Worm (Caenorhabditis elegans) whole organism, L1 larva: ENCODE results near the gene bet-2.

Experiments
- F16B12.6 ChIP-seq: fragments of 150-350 bp; optimal IDR thresholded peaks from 2 replicates; lab custom pipeline; 2014; ENCODE audit warnings: missing biosample characterization, missing genetic modification characterization
- aly-2 ChIP-seq: fragments of 150-350 bp; optimal IDR thresholded peaks from 2 replicates; lab custom pipeline; 2014; ENCODE audit warnings: missing biosample characterization, missing genetic modification characterization
- ama-1 ChIP-seq: fragments of 150-350 bp; optimal IDR thresholded peaks from 2 replicates; lab custom pipeline; 2014
- blmp-1 ChIP-seq: fragments of 150-350 bp; optimal IDR thresholded peaks from 2 replicates; lab custom pipeline; 2014; ENCODE audit warnings: missing biosample characterization, missing genetic modification characterization
- ceh-63 ChIP-seq: fragments of 200-800 bp; sonication (Bioruptor generic); optimal IDR thresholded peaks from 2 replicates; lab custom pipeline; 2018; ENCODE audit warnings: mild to moderate bottlenecking, missing genetic modification characterization, missing compliant biosample characterization
- ceh-90 ChIP-seq: sonication (generic microtip); optimal IDR thresholded peaks from 2 replicates; lab custom pipeline; 2016; ENCODE audit warnings: missing genetic modification characterization, missing compliant biosample characterization
- efl-1 ChIP-seq, 4 experiments: fragments of 150-350 bp; optimal IDR thresholded peaks in 3 of 4; peaks in 1 of 4; 1 replicate in 1 of 4; 2 replicates in 3 of 4; lab custom pipeline; 2014; ENCODE audit warnings: missing biosample characterization in 2 of 4, missing genetic modification characterization in 2 of 4, missing genetic modification reagents in 2 of 4
- efl-3 ChIP-seq: fragments of 200-800 bp; sonication (Bioruptor generic); optimal IDR thresholded peaks from 2 replicates; lab custom pipeline; 2018; ENCODE audit warnings: mild to moderate bottlenecking, missing genetic modification characterization, missing compliant biosample characterization
- egl-13 ChIP-seq: sonication (generic microtip); optimal IDR thresholded peaks from 2 replicates; lab custom pipeline; 2016; ENCODE audit warnings: missing genotype, missing genetic modification reagents, missing genetic modification characterization, missing compliant biosample characterization
- elt-2 ChIP-seq: sonication (generic microtip); optimal IDR thresholded peaks from 2 replicates; lab custom pipeline; 2016; ENCODE audit warnings: missing genetic modification characterization, mild to moderate bottlenecking, inconsistent platforms, missing compliant biosample characterization, missing genetic modification reagents
- elt-3 ChIP-seq, 6 experiments: fragments of 150-350 bp in 1 of 6; sonication (generic microtip); optimal IDR thresholded peaks; 2 replicates each; lab custom pipeline; 2017 to 2018; ENCODE audit warnings: missing biosample characterization in 6 of 6, missing genetic modification characterization in 6 of 6, inconsistent platforms in 1 of 6
- ets-5 ChIP-seq: fragments of 200-800 bp; sonication (Bioruptor generic); IDR thresholded peaks from 2 replicates; pipeline ENCODE4 v1.3.6; 2022; ENCODE audit warnings: missing genetic modification characterization, missing compliant biosample characterization
- fkh-10 ChIP-seq: sonication (generic microtip); optimal IDR thresholded peaks from 2 replicates; lab custom pipeline; 2017; ENCODE audit warnings: missing biosample characterization, missing genetic modification reagents, missing genetic modification characterization
- fkh-4 ChIP-seq: sonication (generic microtip); optimal IDR thresholded peaks from 2 replicates; lab custom pipeline; 2016; ENCODE audit warnings: missing compliant biosample characterization, missing genetic modification characterization, borderline replicate concordance
- fkh-8 ChIP-seq: sonication (generic microtip); optimal IDR thresholded peaks from 2 replicates; lab custom pipeline; 2016; ENCODE audit warnings: mild to moderate bottlenecking, missing genetic modification characterization, missing compliant biosample characterization
- fos-1 ChIP-seq: fragments of 150-350 bp; optimal IDR thresholded peaks from 2 replicates; lab custom pipeline; 2014; ENCODE audit warnings: missing biosample characterization, missing genetic modification characterization
- jun-1 ChIP-seq: fragments of 150-350 bp; optimal IDR thresholded peaks from 2 replicates; lab custom pipeline; 2014; ENCODE audit warnings: missing biosample characterization, missing genetic modification reagents, missing genetic modification characterization
- lin-13 ChIP-seq: fragments of 150-350 bp; optimal IDR thresholded peaks from 2 replicates; lab custom pipeline; 2014; ENCODE audit warnings: missing biosample characterization, missing genetic modification reagents, missing genetic modification characterization
- lin-14 ChIP-seq: fragments of 200-800 bp; sonication (Bioruptor generic); optimal IDR thresholded peaks from 2 replicates; lab custom pipeline; 2018; ENCODE audit warnings: mild to moderate bottlenecking, missing genetic modification characterization, moderate library complexity, missing compliant biosample characterization
- lin-15B ChIP-seq: fragments of 150-350 bp; sonication (generic microtip); optimal IDR thresholded peaks from 3 replicates; lab custom pipeline; 2014; ENCODE audit warnings: missing biosample characterization, missing genetic modification characterization
- lin-35 ChIP-seq, 2 experiments: fragments of 150-350 bp; optimal IDR thresholded peaks; 2 replicates each; lab custom pipeline; 2014; ENCODE audit warnings: missing biosample characterization in 2 of 2, missing genetic modification characterization in 2 of 2, missing genetic modification reagents in 2 of 2
- lir-3 ChIP-seq: sonication (generic microtip); optimal IDR thresholded peaks from 2 replicates; lab custom pipeline; 2016; ENCODE audit warnings: mild to moderate bottlenecking, missing genetic modification characterization, moderate library complexity, missing compliant biosample characterization; ENCODE audit not compliant: poor library complexity
- mab-9 ChIP-seq: fragments of 200-800 bp; sonication (Bioruptor generic); IDR thresholded peaks from 2 replicates; pipeline ENCODE4 v1.3.6; 2022; ENCODE audit warnings: missing genetic modification reagents, missing genetic modification characterization, missing compliant biosample characterization
- nhr-12 ChIP-seq: sonication (generic microtip); optimal IDR thresholded peaks from 2 replicates; lab custom pipeline; 2017; ENCODE audit warnings: missing biosample characterization, missing genetic modification characterization
- nhr-237 ChIP-seq: fragments of 150-350 bp; optimal IDR thresholded peaks from 2 replicates; lab custom pipeline; 2014; ENCODE audit warnings: missing biosample characterization, missing genetic modification characterization
- nhr-28 ChIP-seq: fragments of 150-350 bp; optimal IDR thresholded peaks from 2 replicates; lab custom pipeline; 2014; ENCODE audit warnings: missing biosample characterization, missing genetic modification characterization
- nhr-47 ChIP-seq: sonication (generic microtip); optimal IDR thresholded peaks from 2 replicates; lab custom pipeline; 2016; ENCODE audit warnings: mild to moderate bottlenecking, missing genetic modification characterization, moderate library complexity, missing compliant biosample characterization
- nhr-77 ChIP-seq: fragments of 150-350 bp; optimal IDR thresholded peaks from 2 replicates; lab custom pipeline; 2014; ENCODE audit warnings: missing biosample characterization, missing genetic modification characterization
- nhr-85 ChIP-seq: sonication (generic microtip); peaks from one replicate; lab custom pipeline; 2016; ENCODE audit warnings: missing genetic modification characterization, inconsistent platforms, missing compliant biosample characterization
- pax-3 ChIP-seq: fragments of 200-800 bp; sonication (Bioruptor generic); optimal IDR thresholded peaks from 2 replicates; lab custom pipeline; 2018; ENCODE audit warnings: mild to moderate bottlenecking, missing genetic modification characterization, moderate library complexity, missing compliant biosample characterization
- rnt-1 ChIP-seq: sonication (generic microtip); optimal IDR thresholded peaks from 2 replicates; lab custom pipeline; 2016; ENCODE audit warnings: mild to moderate bottlenecking, missing genetic modification characterization, moderate library complexity, missing compliant biosample characterization
- skn-1 ChIP-seq: fragments of 150-350 bp; optimal IDR thresholded peaks from 2 replicates; lab custom pipeline; 2014; ENCODE audit warnings: missing biosample characterization, missing genetic modification characterization
- snpc-4 ChIP-seq: fragments of 150-350 bp; optimal IDR thresholded peaks from 2 replicates; lab custom pipeline; 2014; ENCODE audit warnings: missing biosample characterization, missing genetic modification characterization
- snu-23 ChIP-seq: sonication (generic microtip); optimal IDR thresholded peaks from 2 replicates; lab custom pipeline; 2016; ENCODE audit warnings: missing genetic modification characterization, missing compliant biosample characterization
- tbx-2 ChIP-seq: sonication (generic microtip); optimal IDR thresholded peaks from 2 replicates; lab custom pipeline; 2016; ENCODE audit warnings: missing genetic modification characterization, missing compliant biosample characterization
- unc-30 ChIP-seq: sonication (generic microtip); optimal IDR thresholded peaks from 2 replicates; lab custom pipeline; 2017; ENCODE audit warnings: missing biosample characterization, missing genetic modification characterization

bet-2 gene

ce11 chrX:10612355-10612754 is 43.3 kb downstream of the bet-2 start:
- TF ChIP-seq nhr-28 (tag; lab: Kevin White, UChicago) (no peak), skn-1 (tag; lab: Kevin White, UChicago) (no peak), aly-2 (tag; lab: Kevin White, UChicago) (no peak), nhr-237 (tag; lab: Kevin White, UChicago) (no peak), unc-30 (no peak), blmp-1 (tag; lab: Kevin White, UChicago) (no peak), fkh-4 (no peak), mab-9 (GFP tag; lab: Robert Waterston, UW) (no peak), lir-3 (no peak), elt-3 (tag; optimal IDR thresholded peaks at IDR 0.05; lab: Kevin White, UChicago) (no peak), ets-5 (GFP tag; lab: Robert Waterston, UW) (no peak)
- TF ChIP-seq, all 84 proteins: peak for 0

DNA sequence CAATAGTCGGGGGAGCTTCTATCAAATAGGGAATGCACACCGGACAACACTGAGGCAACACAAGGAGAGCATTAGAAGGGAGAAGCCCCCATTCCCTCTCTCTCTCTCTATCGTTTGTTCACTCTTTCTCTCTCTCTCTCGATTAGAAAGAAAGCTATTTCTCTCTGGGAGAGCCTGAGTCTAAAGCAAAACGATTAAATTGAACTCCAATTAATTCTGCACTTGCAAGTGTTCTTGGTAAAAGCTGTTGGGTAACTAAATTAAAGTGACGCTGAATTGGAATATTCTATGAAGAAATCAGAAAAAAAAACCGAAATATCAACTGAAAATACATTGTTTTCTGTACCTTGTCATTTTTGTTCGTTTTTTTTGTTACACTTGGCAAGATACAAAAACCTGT is 47.0 kb downstream of the bet-2 start:
- no peak for TF ChIP-seq efl-1 (optimal IDR thresholded peaks at IDR 0.05; lab: Kevin White, UChicago)
- peak in 1 of 2 experiments; percentile 78 for TF ChIP-seq efl-1 (GFP tag; optimal IDR thresholded peaks at IDR 0.05 in 1 of 2; lab: Kevin White, UChicago)
- peak; percentile 49 for TF ChIP-seq lin-14 (GFP tag; lab: Kevin White, UChicago)
- no peak for TF ChIP-seq snpc-4 (tag; lab: Kevin White, UChicago)

DNA sequence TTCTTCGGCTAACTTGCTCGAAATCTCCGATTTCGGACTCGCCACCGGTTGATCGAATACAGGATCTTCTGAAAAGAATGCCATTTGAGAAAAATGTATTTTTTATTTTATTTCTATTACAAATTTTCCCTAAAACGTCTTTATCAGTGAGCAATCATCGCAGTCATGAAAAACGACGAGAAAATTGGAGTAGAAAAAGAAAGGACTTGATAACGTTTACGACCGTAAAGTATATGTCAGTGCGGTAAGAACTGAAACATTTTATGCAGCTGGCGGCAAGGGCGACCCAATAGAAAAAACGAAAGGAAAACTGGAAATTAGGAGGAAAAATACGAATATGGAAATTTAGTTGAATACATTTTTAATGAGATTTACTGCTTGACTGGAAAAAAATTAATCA is 48.7 kb downstream of the bet-2 start:
- TF ChIP-seq lin-13 (no peak), nhr-85 (tag; lab: Kevin White, UChicago) (peak; percentile 16), elt-2 (tag; lab: Kevin White, UChicago) (peak; percentile 35), nhr-47 (tag; lab: Kevin White, UChicago) (no peak), fkh-8 (tag; lab: Kevin White, UChicago) (no peak), efl-3 (GFP tag; lab: Kevin White, UChicago) (no peak)
- TF ChIP-seq, all 84 proteins: peak for 2

DNA sequence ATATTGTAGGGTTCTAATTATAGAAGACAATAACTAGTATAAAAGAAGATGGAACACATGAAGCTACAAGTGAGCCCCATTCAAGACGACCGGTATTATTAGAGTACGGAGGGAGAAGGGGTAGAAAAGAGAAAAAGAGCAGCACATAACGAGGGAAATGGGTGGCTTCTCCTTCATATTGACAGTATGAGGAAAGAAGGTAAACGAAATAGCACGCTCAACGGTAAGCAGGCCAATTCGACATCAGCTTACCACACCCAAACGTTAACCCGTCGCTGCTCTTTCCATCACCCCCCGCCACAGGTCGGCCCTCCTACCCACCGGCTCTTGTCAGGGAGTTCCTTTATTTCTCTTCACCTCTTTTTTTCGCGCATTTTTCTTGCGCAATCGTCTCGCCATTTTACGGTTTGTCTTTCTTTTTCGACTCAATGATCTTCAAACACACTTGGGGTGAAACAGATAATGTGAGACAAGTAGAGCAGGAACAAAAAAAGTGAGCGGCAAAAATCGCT is 49.6 kb downstream of the bet-2 start:
- no peak for TF ChIP-seq ama-1 (lab: Kevin White, UChicago)
- TF ChIP-seq efl-3 (GFP tag; lab: Kevin White, UChicago): no peak
- TF ChIP-seq ceh-90 (tag; lab: Kevin White, UChicago): no peak
- no peak for TF ChIP-seq lin-15B (tag; lab: Kevin White, UChicago)
- TF ChIP-seq nhr-77 (tag; lab: Kevin White, UChicago): peak; percentile 19
- no peak for TF ChIP-seq nhr-12
- no peak for TF ChIP-seq F16B12.6 (tag; lab: Kevin White, UChicago)
- no peak for TF ChIP-seq jun-1 (tag; lab: Kevin White, UChicago)
- TF ChIP-seq pax-3 (tag; lab: Kevin White, UChicago): no peak
- peak; percentile 17 for TF ChIP-seq lin-14 (GFP tag; lab: Kevin White, UChicago)
- no peak for TF ChIP-seq fkh-8 (tag; lab: Kevin White, UChicago)
- TF ChIP-seq ceh-63: no peak
- TF ChIP-seq tbx-2: peak; percentile 31
- no peak for TF ChIP-seq lin-35 (GFP tag; optimal IDR thresholded peaks at IDR 0.05; lab: Kevin White, UChicago)
- TF ChIP-seq fkh-10 (GFP tag; lab: Kevin White, UChicago): no peak
- TF ChIP-seq egl-13: no peak

DNA sequence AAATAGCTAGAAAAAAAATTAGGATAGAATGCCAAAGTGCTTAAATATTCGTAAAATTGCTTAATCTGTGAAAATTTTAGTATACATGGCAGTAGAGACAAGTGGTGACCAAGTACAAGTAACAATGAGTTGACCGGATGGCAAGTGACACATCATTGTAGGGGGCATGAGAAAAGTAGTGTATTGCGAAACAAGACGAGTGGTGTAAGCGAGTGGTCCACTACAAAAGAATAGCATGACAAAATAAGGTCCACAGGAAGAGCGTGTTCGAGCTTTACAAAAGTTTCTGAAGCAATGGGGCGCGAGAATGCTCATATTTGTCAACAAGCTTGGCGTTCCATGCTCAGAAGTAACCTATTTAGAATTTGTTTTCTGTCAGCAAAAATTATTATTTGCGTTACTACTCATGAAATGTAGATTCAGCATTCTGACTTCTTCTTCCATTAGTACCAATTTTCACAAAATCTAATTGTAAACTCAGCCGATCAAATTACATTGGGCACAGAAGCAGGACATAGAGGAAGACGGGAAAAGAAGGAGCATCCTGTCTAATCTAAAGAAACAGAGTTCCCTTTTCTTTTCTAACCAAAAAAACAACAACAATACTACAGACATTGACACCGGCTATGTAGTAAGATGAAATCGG is 50.6 kb downstream of the bet-2 start:
- no peak for TF ChIP-seq efl-3 (GFP tag; lab: Kevin White, UChicago)
- TF ChIP-seq lin-14 (GFP tag; lab: Kevin White, UChicago): peak; percentile 26
- TF ChIP-seq rnt-1: no peak
- TF ChIP-seq efl-1 (optimal IDR thresholded peaks at IDR 0.05; lab: Kevin White, UChicago): no peak
- TF ChIP-seq efl-1 (GFP tag; optimal IDR thresholded peaks at IDR 0.05 in 1 of 2; lab: Kevin White, UChicago): peak in 1 of 2 experiments; percentile 49
- TF ChIP-seq fos-1 (tag; lab: Kevin White, UChicago): no peak
- TF ChIP-seq snu-23 (GFP tag; lab: Kevin White, UChicago): no peak
